Fruit fly (Drosophila melanogaster): ENCODE results near the gene HGTX.
A peak's percentile ranks its signal among the peaks of the same experiment; 100 is the strongest.

The HGTX gene

dm6 chr3L:14631964-14632758, 32.8 kb upstream of the HGTX start, which contains the start of the genes RecQ5 and dlp (continued):
- TF ChIP-seq CG12155 (GFP tag; optimal IDR thresholded peaks at IDR 0.05): peak; percentile 80
- TF ChIP-seq CG7271 (tag; optimal IDR thresholded peaks at IDR 0.05): peak; percentile 25
- TF ChIP-seq CG6254 (GFP tag; optimal IDR thresholded peaks at IDR 0.05): peak; percentile 51
- TF ChIP-seq nmo (GFP tag; optimal IDR thresholded peaks at IDR 0.05): peak; percentile 88
- no peak for TF ChIP-seq ab (GFP tag; optimal IDR thresholded peaks at IDR 0.05)
- TF ChIP-seq gcm (GFP tag; optimal IDR thresholded peaks at IDR 0.05): peak; percentile 66
- TF ChIP-seq CG18764 (GFP tag; optimal IDR thresholded peaks at IDR 0.05): peak; percentile 69
- TF ChIP-seq dmrt11E (tag; optimal IDR thresholded peaks at IDR 0.05): peak; percentile 78
- peak; percentile 78 for TF ChIP-seq cas (GFP tag; IDR thresholded peaks at IDR 0.05)
- no peak for TF ChIP-seq cad (GFP tag; optimal IDR thresholded peaks at IDR 0.05)
- TF ChIP-seq Hmr (GFP tag; optimal IDR thresholded peaks at IDR 0.05): peak; percentile 80
- peak; percentile 54 for TF ChIP-seq CG7786 (GFP tag; optimal IDR thresholded peaks at IDR 0.05)
- TF ChIP-seq CG14441 (GFP tag; IDR thresholded peaks at IDR 0.05): 0 out of 2 replicates have a peak, but pooled peaks have one; percentile 56

dm6 chr3L:14625568-14625996, 26.2 kb upstream of the HGTX start:
- TF ChIP-seq CG6683 (GFP tag; optimal IDR thresholded peaks at IDR 0.05) (no peak), Med (GFP tag) (peak; percentile 8), otp (GFP tag; IDR thresholded peaks at IDR 0.05) (peak; percentile 90; the same call in 2 of the 3 replicates), sc (optimal IDR thresholded peaks at IDR 0.05) (no peak), sc (GFP tag; optimal IDR thresholded peaks at IDR 0.05) (peak; percentile 31), Blimp-1 (GFP tag; optimal IDR thresholded peaks at IDR 0.05) (peak; percentile 99), oc (tag; optimal IDR thresholded peaks at IDR 0.05) (peak; percentile 37), NFAT (GFP tag; IDR thresholded peaks at IDR 0.05) (no peak), ci (GFP tag; IDR thresholded peaks at IDR 0.05) (peak; percentile 66), vvl (GFP tag; IDR thresholded peaks at IDR 0.05) (peak; percentile 46; the same call in 1 of the 2 replicates), Xrp1 (GFP tag; IDR thresholded peaks at IDR 0.05) (peak; percentile 29; the same call in 1 of the 2 replicates), crol (GFP tag; IDR thresholded peaks at IDR 0.05) (peak; percentile 92), abd-A (tag; optimal IDR thresholded peaks at IDR 0.05) (peak; percentile 97), kni (GFP tag; optimal IDR thresholded peaks at IDR 0.05) (peak; percentile 94), Vsx1 (GFP tag; optimal IDR thresholded peaks at IDR 0.05) (peak; percentile 55), trh (GFP tag; optimal IDR thresholded peaks at IDR 0.05) (no peak), CG10209 (GFP tag; optimal IDR thresholded peaks at IDR 0.05) (no peak), CG32532 (GFP tag; IDR thresholded peaks at IDR 0.05) (0 out of 2 replicates have a peak, but pooled peaks have one; percentile 24), CG10431 (GFP tag; optimal IDR thresholded peaks at IDR 0.05) (peak; percentile 17), CG15601 (tag; optimal IDR thresholded peaks at IDR 0.05) (peak; percentile 55), gsb-n (tag; optimal IDR thresholded peaks at IDR 0.05) (peak; percentile 48), seq (GFP tag; IDR thresholded peaks at IDR 0.05) (peak; percentile 30; the same call in 1 of the 2 replicates), Hr78 (GFP tag; optimal IDR thresholded peaks at IDR 0.05) (peak in 1 of 2 experiments; percentile 51), CG11085 (GFP tag; IDR thresholded peaks at IDR 0.05) (no peak), Awh (GFP tag; IDR thresholded peaks at IDR 0.05) (peak; percentile 87), CG15696 (tag; optimal IDR thresholded peaks at IDR 0.05) (peak; percentile 11), Mrtf (GFP tag; IDR thresholded peaks at IDR 0.05) (no peak), sqz (GFP tag; optimal IDR thresholded peaks at IDR 0.05) (peak; percentile 63), pros (GFP tag; optimal IDR thresholded peaks at IDR 0.05) (peak; percentile 55), CG2199 (GFP tag; IDR thresholded peaks at IDR 0.05) (peak; percentile 86), z (GFP tag; IDR thresholded peaks at IDR 0.05) (peak; percentile 62; the same call in 1 of the 3 replicates), HLH3B (GFP tag; IDR thresholded peaks at IDR 0.05) (peak; percentile 11; the same call in 1 of the 2 replicates), CG33557 (GFP tag; optimal IDR thresholded peaks at IDR 0.05) (peak; percentile 44), Mad (GFP tag; optimal IDR thresholded peaks at IDR 0.05) (no peak)
